Worm (Caenorhabditis elegans) whole organism, L2 larva: ENCODE results near the gene spe-44.
A peak's percentile ranks its signal among the peaks of the same experiment; 100 is the strongest.

ENCODE experiments used
- F13H6.1 ChIP-seq: sonication (generic microtip); optimal IDR thresholded peaks from 2 replicates; lab custom pipeline; 2016; ENCODE audit warnings: missing genetic modification characterization, missing compliant biosample characterization
- Y55F3AM.14 ChIP-seq: fragments of 200-800 bp; sonication (Bioruptor generic); optimal IDR thresholded peaks from 2 replicates; lab custom pipeline; 2018; ENCODE audit warnings: mild to moderate bottlenecking, missing genetic modification characterization, missing compliant biosample characterization
- ZK546.5 ChIP-seq: sonication (generic microtip); optimal IDR thresholded peaks from 2 replicates; lab custom pipeline; 2017; ENCODE audit warnings: missing biosample characterization, missing genetic modification characterization
- alr-1 ChIP-seq: fragments of 150-350 bp; optimal IDR thresholded peaks from 2 replicates; lab custom pipeline; 2014; ENCODE audit warnings: missing biosample characterization, missing genetic modification characterization
- aly-2 ChIP-seq: fragments of 150-350 bp; optimal IDR thresholded peaks from 2 replicates; lab custom pipeline; 2014; ENCODE audit warnings: missing biosample characterization, missing genetic modification characterization
- ama-1 ChIP-seq: fragments of 150-350 bp; optimal IDR thresholded peaks from 2 replicates; lab custom pipeline; 2018; ENCODE audit warnings: inconsistent platforms
- blmp-1 ChIP-seq: sonication (generic microtip); optimal IDR thresholded peaks from 2 replicates; lab custom pipeline; 2017; ENCODE audit warnings: missing genetic modification characterization, mild to moderate bottlenecking, missing compliant biosample characterization, antibody characterized with exemption, moderate library complexity; ENCODE audit not compliant: insufficient read depth
- ceh-16 ChIP-seq: fragments of 150-350 bp; optimal IDR thresholded peaks from 2 replicates; lab custom pipeline; 2014; ENCODE audit warnings: missing biosample characterization, missing genetic modification characterization
- ceh-82 ChIP-seq: fragments of 150-350 bp; optimal IDR thresholded peaks from 2 replicates; lab custom pipeline; 2014; ENCODE audit warnings: missing biosample characterization, missing genetic modification characterization
- crh-2 ChIP-seq: sonication (generic microtip); optimal IDR thresholded peaks from 2 replicates; lab custom pipeline; 2017; ENCODE audit warnings: missing biosample characterization, missing genetic modification characterization
- dmd-4 ChIP-seq: sonication (generic microtip); optimal IDR thresholded peaks from 2 replicates; lab custom pipeline; 2017; ENCODE audit warnings: missing biosample characterization, missing genetic modification characterization
- egl-27 ChIP-seq: sonication (generic microtip); optimal IDR thresholded peaks from 3 replicates; lab custom pipeline; 2017; ENCODE audit warnings: missing biosample characterization, missing genetic modification reagents, missing genetic modification characterization
- elt-3 ChIP-seq: sonication (generic microtip); optimal IDR thresholded peaks from 2 replicates; lab custom pipeline; 2017; ENCODE audit warnings: missing biosample characterization, missing genetic modification characterization
- fos-1 ChIP-seq: fragments of 150-350 bp; optimal IDR thresholded peaks from 2 replicates; lab custom pipeline; 2014; ENCODE audit warnings: missing biosample characterization, missing genetic modification characterization
- gmeb-1 ChIP-seq: fragments of 150-350 bp; optimal IDR thresholded peaks from 2 replicates; lab custom pipeline; 2014; ENCODE audit warnings: missing biosample characterization, missing genetic modification characterization
- lin-11 ChIP-seq: fragments of 150-350 bp; sonication (generic microtip); optimal IDR thresholded peaks from 2 replicates; lab custom pipeline; 2014; ENCODE audit warnings: missing biosample characterization, missing genetic modification characterization, inconsistent platforms, mixed read lengths
- lin-13 ChIP-seq: fragments of 150-350 bp; optimal IDR thresholded peaks from 2 replicates; lab custom pipeline; 2014; ENCODE audit warnings: missing biosample characterization, missing genetic modification reagents, missing genetic modification characterization
- lin-39 ChIP-seq: fragments of 150-350 bp; optimal IDR thresholded peaks from 2 replicates; lab custom pipeline; 2014; ENCODE audit warnings: missing biosample characterization, missing genetic modification reagents, missing genetic modification characterization
- lsy-2 ChIP-seq, 2 experiments: fragments of 150-350 bp in 1 of 2; sonication (generic microtip) in 1 of 2; optimal IDR thresholded peaks; 2 replicates each; lab custom pipeline; 2014 to 2017; ENCODE audit warnings: missing biosample characterization in 2 of 2, missing genetic modification characterization in 2 of 2
- mbf-1 ChIP-seq: sonication (generic microtip); optimal IDR thresholded peaks from 2 replicates; lab custom pipeline; 2017; ENCODE audit warnings: missing biosample characterization, missing genetic modification characterization
- mdl-1 ChIP-seq, 2 experiments: fragments of 150-350 bp in 1 of 2; sonication (generic microtip) in 1 of 2; optimal IDR thresholded peaks; 2 replicates each; lab custom pipeline; 2017; ENCODE audit warnings: missing biosample characterization in 2 of 2, missing genetic modification characterization in 2 of 2
- nhr-21 ChIP-seq: fragments of 150-350 bp; optimal IDR thresholded peaks from 2 replicates; lab custom pipeline; 2014; ENCODE audit warnings: missing biosample characterization, missing genetic modification characterization
- nhr-237 ChIP-seq: fragments of 150-350 bp; optimal IDR thresholded peaks from 2 replicates; lab custom pipeline; 2014; ENCODE audit warnings: missing biosample characterization, missing genetic modification characterization
- nhr-25 ChIP-seq: fragments of 150-350 bp; sonication (generic microtip); optimal IDR thresholded peaks from 3 replicates; lab custom pipeline; 2014; ENCODE audit warnings: missing biosample characterization, missing genetic modification characterization
- nhr-77 ChIP-seq: fragments of 150-350 bp; optimal IDR thresholded peaks from 2 replicates; lab custom pipeline; 2014; ENCODE audit warnings: missing biosample characterization, missing genetic modification characterization
- peb-1 ChIP-seq: fragments of 150-350 bp; optimal IDR thresholded peaks from 2 replicates; lab custom pipeline; 2014; ENCODE audit warnings: missing biosample characterization, missing genetic modification characterization
- sem-4 ChIP-seq: fragments of 150-350 bp; optimal IDR thresholded peaks from 2 replicates; lab custom pipeline; 2014; ENCODE audit warnings: missing biosample characterization, missing genetic modification reagents, missing genetic modification characterization
- skn-1 ChIP-seq: sonication (generic microtip); optimal IDR thresholded peaks from 2 replicates; lab custom pipeline; 2017; ENCODE audit warnings: missing biosample characterization, missing genetic modification characterization
- snpc-4 ChIP-seq: fragments of 150-350 bp; optimal IDR thresholded peaks from 2 replicates; lab custom pipeline; 2014; ENCODE audit warnings: missing biosample characterization, missing genetic modification characterization
- unc-62 ChIP-seq: fragments of 150-350 bp; optimal IDR thresholded peaks from 2 replicates; lab custom pipeline; 2014; ENCODE audit warnings: missing biosample characterization, missing genetic modification reagents, missing genetic modification characterization
- zag-1 ChIP-seq: fragments of 150-350 bp; optimal IDR thresholded peaks from 2 replicates; lab custom pipeline; 2014; ENCODE audit warnings: missing biosample characterization, missing genetic modification characterization
- ztf-1 ChIP-seq: fragments of 200-800 bp; sonication (Bioruptor generic); conservative IDR thresholded peaks from 2 replicates; pipeline ENCODE4 v1.3.6; 2022; ENCODE audit warnings: missing genetic modification characterization, missing compliant biosample characterization
- ztf-11 ChIP-seq: sonication (generic microtip); optimal IDR thresholded peaks from 2 replicates; lab custom pipeline; 2017; ENCODE audit warnings: missing biosample characterization, missing genetic modification characterization

The spe-44 gene

DNA sequence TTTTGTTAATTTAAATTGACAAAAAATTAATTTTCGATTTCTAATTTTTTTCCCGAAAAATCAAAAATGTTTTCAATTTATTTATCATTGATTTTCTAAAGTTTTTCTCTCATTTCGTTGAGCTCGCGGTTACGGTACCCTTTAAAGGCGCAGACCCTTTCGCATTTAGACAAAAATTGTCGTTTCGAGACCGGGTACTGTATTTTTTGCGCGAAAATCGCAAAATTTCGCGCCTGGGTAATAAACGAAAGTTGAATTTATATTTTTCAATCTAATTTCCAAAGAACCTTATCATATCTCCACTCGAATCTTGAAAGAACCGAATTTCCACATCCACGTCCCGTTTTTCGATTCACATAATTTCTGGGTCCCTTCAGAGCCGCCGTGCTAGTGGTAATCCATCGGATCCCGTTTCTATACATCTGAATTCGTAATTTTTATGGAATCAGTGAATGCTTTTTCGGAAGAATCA lies 8.5 kb downstream of the spe-44 start, which contains the start of gene C25G4.3:
Gene C25G4.3 (minus strand): TSS at position 422 of the 472 bp plus-strand sequence.
- no peak for TF ChIP-seq nhr-237 (tag; lab: Kevin White, UChicago)
- no peak for TF ChIP-seq lin-11 (tag; lab: Kevin White, UChicago)
- no peak for TF ChIP-seq blmp-1 (tag; lab: Kevin White, UChicago)
- no peak for TF ChIP-seq sem-4 (tag; lab: Kevin White, UChicago)
- TF ChIP-seq ztf-1, result no peak

DNA sequence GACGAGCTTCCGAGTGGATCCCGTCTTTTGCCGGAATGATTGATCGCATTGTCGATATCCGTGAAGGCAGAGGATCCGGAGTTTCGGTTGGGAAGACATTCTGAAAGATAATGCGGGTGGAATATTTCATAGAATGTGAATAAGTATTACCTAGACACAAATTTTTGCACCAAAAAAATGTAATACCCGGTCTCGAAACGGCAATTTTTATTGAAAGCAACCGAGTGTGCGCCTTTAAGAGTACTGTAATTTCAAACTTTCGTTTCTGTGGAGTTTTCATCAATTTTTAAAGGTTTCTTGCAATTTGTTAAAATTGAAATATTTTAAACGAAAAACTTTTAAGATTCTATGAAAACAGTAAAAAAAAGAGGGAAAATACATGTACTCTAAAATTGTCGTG lies 10.1 kb downstream of the spe-44 start, which contains the start of gene C25G4.2:
Gene C25G4.2 (minus strand): TSS at position 100 of the 400 bp plus-strand sequence.
- no peak for TF ChIP-seq nhr-77 (tag; lab: Kevin White, UChicago)
- no peak for TF ChIP-seq nhr-237 (tag; lab: Kevin White, UChicago)
- no peak for TF ChIP-seq F13H6.1 (tag; lab: Kevin White, UChicago)
- TF ChIP-seq egl-27 (tag; lab: Kevin White, UChicago), result no peak
- no peak for TF ChIP-seq aly-2 (tag; lab: Kevin White, UChicago)
- TF ChIP-seq nhr-25 (tag; lab: Kevin White, UChicago), result no peak
- TF ChIP-seq ceh-16, result no peak
- TF ChIP-seq ceh-82 (tag; lab: Kevin White, UChicago), result no peak
- TF ChIP-seq gmeb-1 (tag; lab: Kevin White, UChicago), result no peak
- TF ChIP-seq mdl-1 (tag; optimal IDR thresholded peaks at IDR 0.05; lab: Kevin White, UChicago), result no peak
- no peak for TF ChIP-seq elt-3
- TF ChIP-seq lin-13 (GFP tag; lab: Kevin White, UChicago), result no peak
- no peak for TF ChIP-seq lsy-2 (tag; optimal IDR thresholded peaks at IDR 0.05; lab: Kevin White, UChicago)
- TF ChIP-seq lin-39 (tag; lab: Kevin White, UChicago), result no peak
- no peak for TF ChIP-seq mbf-1 (tag; lab: Kevin White, UChicago)
- no peak for TF ChIP-seq Y55F3AM.14 (GFP tag; lab: Kevin White, UChicago)
- no peak for TF ChIP-seq skn-1 (tag; lab: Kevin White, UChicago)
- TF ChIP-seq ama-1 (lab: Kevin White, UChicago), result no peak
- no peak for TF ChIP-seq dmd-4

- TF ChIP-seq nhr-25 (tag; lab: Kevin White, UChicago), result no peak
- TF ChIP-seq skn-1 (tag; lab: Kevin White, UChicago), result no peak
- TF ChIP-seq ZK546.5 (tag; lab: Kevin White, UChicago), result no peak
- no peak for TF ChIP-seq nhr-21 (tag; lab: Kevin White, UChicago)
- TF ChIP-seq, all 48 proteins: peak for 0
Observed at ce11 chrIV:12441715-12442114, 12.3 kb downstream of the spe-44 start, which contains the start of gene C25G4.17. Gene C25G4.17 (plus strand): TSS chrIV:12442015.

DNA sequence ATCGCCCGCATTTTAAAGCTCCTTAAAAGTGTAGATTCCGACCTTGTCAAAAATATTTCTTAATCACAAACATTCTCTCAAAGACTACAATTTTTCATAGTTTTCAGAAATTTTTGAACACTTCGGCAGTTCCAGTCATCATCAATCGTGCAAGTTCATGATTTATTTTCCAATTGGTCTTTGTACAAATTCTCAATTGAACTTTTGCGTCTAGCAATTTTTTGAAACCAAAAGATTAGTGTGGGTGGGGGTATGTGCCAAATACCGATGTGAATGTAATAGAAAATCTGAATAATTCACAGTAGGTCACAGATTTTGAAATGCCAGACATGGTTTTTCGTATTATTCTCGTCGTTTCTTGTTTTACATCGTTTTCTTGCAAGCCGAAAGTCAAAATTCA lies 15.7 kb downstream of the spe-44 start, which contains the start of gene clec-185:
Gene clec-185 (plus strand): TSS at position 301 of the 400 bp plus-strand sequence.
- no peak for TF ChIP-seq mdl-1 (tag; optimal IDR thresholded peaks at IDR 0.05; lab: Kevin White, UChicago)

DNA sequence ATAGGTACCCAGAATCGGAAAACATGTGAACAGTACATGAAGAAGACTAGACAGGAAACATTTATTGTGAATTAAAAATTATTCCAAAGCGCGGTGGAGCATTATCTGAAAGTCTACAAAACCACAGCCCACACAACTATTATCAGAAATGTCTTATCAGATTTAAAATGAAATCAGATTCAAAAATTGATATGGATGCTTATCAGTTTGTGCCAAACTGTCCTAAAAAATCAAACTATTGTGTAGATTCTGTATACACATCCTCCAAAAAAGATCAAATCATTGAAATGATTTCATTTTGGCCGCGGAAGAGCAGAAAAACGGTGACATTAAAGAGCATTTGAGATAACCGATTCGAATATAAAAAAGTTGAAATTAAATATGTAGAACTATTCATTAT lies 18.6 kb downstream of the spe-44 start, which contains the start of gene irg-4:
Gene irg-4 (plus strand): TSS at position 392 of the 400 bp plus-strand sequence.
- TF ChIP-seq zag-1 (tag; lab: Kevin White, UChicago) (no peak), crh-2 (tag; lab: Kevin White, UChicago) (peak; percentile 36), sem-4 (tag; lab: Kevin White, UChicago) (no peak), fos-1 (tag; lab: Kevin White, UChicago) (peak; percentile 83), snpc-4 (tag; lab: Kevin White, UChicago) (no peak)

DNA sequence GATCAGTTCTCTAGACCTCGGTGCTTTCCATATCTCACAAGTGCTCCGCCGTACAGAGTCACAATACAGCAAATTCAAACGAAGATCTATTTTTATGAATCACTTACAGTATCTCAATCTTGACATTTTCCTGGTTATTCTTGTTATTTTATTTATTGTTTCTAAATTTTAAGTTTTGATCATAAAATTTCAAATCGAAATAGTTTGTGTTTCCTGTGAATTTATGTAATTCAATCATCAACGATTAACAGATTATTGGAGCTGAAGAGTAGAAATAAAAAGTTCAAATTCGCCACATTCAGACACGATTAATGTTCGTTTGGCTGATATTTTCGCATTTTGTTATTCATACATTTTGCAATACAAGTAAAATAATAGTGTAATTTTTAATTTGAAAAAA lies 21.7 kb downstream of the spe-44 start, which contains the start of gene clec-184:
Gene clec-184 (plus strand): TSS at position 301 of the 400 bp plus-strand sequence.
- TF ChIP-seq dmd-4, result no peak
- no peak for TF ChIP-seq unc-62 (GFP tag; lab: Kevin White, UChicago)
- TF ChIP-seq peb-1 (tag; lab: Kevin White, UChicago), result no peak
- TF ChIP-seq ama-1 (lab: Kevin White, UChicago), result no peak
- TF ChIP-seq aly-2 (tag; lab: Kevin White, UChicago), result no peak
- no peak for TF ChIP-seq alr-1
- TF ChIP-seq lin-11 (tag; lab: Kevin White, UChicago), result no peak
- TF ChIP-seq sem-4 (tag; lab: Kevin White, UChicago), result no peak
- TF ChIP-seq ztf-11 (tag; lab: Kevin White, UChicago), result no peak
- TF ChIP-seq egl-27 (tag; lab: Kevin White, UChicago), result no peak
